Fruit fly (Drosophila melanogaster): ENCODE measurements around the gene fw.

DNA sequence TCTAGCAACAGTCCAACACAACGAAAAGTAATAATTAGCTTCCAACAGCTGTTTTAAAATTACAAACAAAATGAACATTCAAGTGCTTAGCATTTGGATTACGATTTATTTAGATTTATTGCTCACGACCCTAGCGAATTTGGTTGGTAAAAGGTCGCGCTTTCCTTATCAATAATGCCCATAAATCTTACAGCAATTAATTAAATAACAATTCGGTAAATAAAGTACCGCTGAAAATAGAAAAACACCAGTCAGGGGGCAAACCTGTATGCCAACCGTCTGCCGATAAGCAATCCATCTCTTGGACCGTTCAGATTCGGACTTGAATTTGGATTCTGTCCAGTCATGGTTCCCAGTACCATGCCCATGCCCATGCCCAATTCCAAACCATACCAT, 9.4 kb upstream of the fw start:
- TF ChIP-seq dsf (GFP tag; optimal IDR thresholded peaks at IDR 0.05; ENCODE audit: borderline replicate concordance) (no peak), foxo (GFP tag; optimal IDR thresholded peaks at IDR 0.05) (no peak), GATAd (GFP tag; optimal IDR thresholded peaks at IDR 0.05) (no peak), Dfd (GFP tag; optimal IDR thresholded peaks at IDR 0.05) (no peak), Myc (optimal IDR thresholded peaks at IDR 0.05) (peak; percentile 11), usp (GFP tag; optimal IDR thresholded peaks at IDR 0.05) (no peak), pan (optimal IDR thresholded peaks at IDR 0.05) (no peak), CrebA (GFP tag; optimal IDR thresholded peaks at IDR 0.05; ENCODE audit: borderline replicate concordance) (no peak), Jra (GFP tag; optimal IDR thresholded peaks at IDR 0.05) (no peak), Mio (GFP tag; optimal IDR thresholded peaks at IDR 0.05) (no peak), HLH106 (tag; optimal IDR thresholded peaks at IDR 0.05) (no peak), h (GFP tag; optimal IDR thresholded peaks at IDR 0.05) (no peak), lola (GFP tag; optimal IDR thresholded peaks at IDR 0.05) (no peak)
